Fruit fly (Drosophila melanogaster) whole organism, embryonic: ENCODE data around the gene CG31344.

ENCODE experiments used
- Asciz ChIP-seq: fragments of 200-800 bp; sonication (Bioruptor generic); optimal IDR thresholded peaks from 2 replicates; lab custom pipeline; 2017; ENCODE audit warnings: missing biosample characterization, mild to moderate bottlenecking, missing genetic modification characterization, missing genetic modification reagents
- CG10147 ChIP-seq: fragments of 200-800 bp; sonication (Bioruptor generic); optimal IDR thresholded peaks from 2 replicates; lab custom pipeline; 2019; ENCODE audit warnings: missing biosample characterization, mild to moderate bottlenecking, missing genetic modification characterization, moderate library complexity
- CG10462 ChIP-seq: fragments of 200-800 bp; sonication (Bioruptor generic); optimal IDR thresholded peaks from 2 replicates; lab custom pipeline; 2016; ENCODE audit warnings: missing biosample characterization, missing genetic modification characterization
- CG11560 ChIP-seq: fragments of 200-800 bp; sonication (Bioruptor generic); IDR thresholded peaks from 3 replicates; pipeline ENCODE4 v1.3.6; 2022; ENCODE audit warnings: missing biosample characterization, missing genetic modification characterization
- CG12155 ChIP-seq: fragments of 200-800 bp; sonication (Bioruptor generic); optimal IDR thresholded peaks from 3 replicates; lab custom pipeline; 2016; ENCODE audit warnings: missing biosample characterization, missing genetic modification characterization
- CG12659 ChIP-seq: fragments of 200-800 bp; sonication (Bioruptor generic); optimal IDR thresholded peaks from 3 replicates; lab custom pipeline; 2017; ENCODE audit warnings: mild to moderate bottlenecking, missing biosample characterization, missing genetic modification reagents, missing genetic modification characterization
- CG15073 ChIP-seq: fragments of 200-800 bp; sonication (Bioruptor generic); optimal IDR thresholded peaks from 2 replicates; lab custom pipeline; 2016; ENCODE audit warnings: missing biosample characterization, missing genetic modification characterization
- CG15479 ChIP-seq: fragments of 200-800 bp; sonication (Bioruptor generic); optimal IDR thresholded peaks from 3 replicates; lab custom pipeline; 2019; ENCODE audit warnings: missing biosample characterization, mild to moderate bottlenecking, missing genetic modification characterization, moderate library complexity
- CG18476 ChIP-seq: fragments of 200-800 bp; sonication (Bioruptor generic); optimal IDR thresholded peaks from 2 replicates; lab custom pipeline; 2016; ENCODE audit warnings: missing biosample characterization, mild to moderate bottlenecking, missing genetic modification characterization
- CG18764 ChIP-seq: fragments of 200-800 bp; sonication (Bioruptor generic); optimal IDR thresholded peaks from 3 replicates; lab custom pipeline; 2016; ENCODE audit warnings: missing biosample characterization, missing genetic modification characterization
- CG3065 ChIP-seq: fragments of 200-800 bp; sonication (Bioruptor generic); optimal IDR thresholded peaks from 2 replicates; lab custom pipeline; 2016; ENCODE audit warnings: missing biosample characterization, missing genetic modification characterization
- CG33213 ChIP-seq: fragments of 200-800 bp; sonication (Bioruptor generic); optimal IDR thresholded peaks from 3 replicates; lab custom pipeline; 2016; ENCODE audit warnings: missing biosample characterization, missing genetic modification characterization
- CG3407 ChIP-seq: fragments of 200-800 bp; sonication (Bioruptor generic); optimal IDR thresholded peaks from 2 replicates; lab custom pipeline; 2018; ENCODE audit warnings: missing biosample characterization, mild to moderate bottlenecking, missing genetic modification characterization
- CG4424 ChIP-seq: fragments of 200-800 bp; sonication (Bioruptor generic); optimal IDR thresholded peaks from 3 replicates; lab custom pipeline; 2016; ENCODE audit warnings: missing biosample characterization, missing genetic modification characterization
- CG5245 ChIP-seq: fragments of 200-800 bp; sonication (Bioruptor generic); optimal IDR thresholded peaks from 3 replicates; lab custom pipeline; 2016; ENCODE audit warnings: missing biosample characterization, missing genetic modification characterization
- CG6272 ChIP-seq: fragments of 200-800 bp; sonication (Bioruptor generic); IDR thresholded peaks from 2 replicates; pipeline ENCODE4 v1.3.6; 2022; ENCODE audit warnings: missing biosample characterization, missing genetic modification characterization
- CG6689 ChIP-seq: fragments of 200-800 bp; sonication (Bioruptor generic); IDR thresholded peaks from 2 replicates; pipeline ENCODE4 v1.3.6; 2022; ENCODE audit warnings: missing biosample characterization, missing genetic modification characterization
- CG7357 ChIP-seq: fragments of 200-800 bp; sonication (Bioruptor generic); IDR thresholded peaks from 3 replicates; pipeline ENCODE4 v1.3.6; 2022; ENCODE audit warnings: missing biosample characterization, missing genetic modification characterization
- CG8281 ChIP-seq: fragments of 200-800 bp; sonication (Bioruptor generic); optimal IDR thresholded peaks from 2 replicates; lab custom pipeline; 2018; ENCODE audit warnings: missing biosample characterization, mild to moderate bottlenecking, missing genetic modification characterization, moderate library complexity
- CG8388 ChIP-seq: fragments of 200-800 bp; sonication (Bioruptor generic); optimal IDR thresholded peaks from 2 replicates; lab custom pipeline; 2019; ENCODE audit warnings: missing biosample characterization, mild to moderate bottlenecking, missing genetic modification characterization, moderate library complexity
- CG9215 ChIP-seq: fragments of 200-800 bp; sonication (Bioruptor generic); IDR thresholded peaks from 2 replicates; pipeline ENCODE4 v1.3.6; 2022; ENCODE audit warnings: missing biosample characterization, missing genetic modification characterization
- CTCF ChIP-seq: fragments of 200-800 bp; sonication (Bioruptor generic); optimal IDR thresholded peaks from 2 replicates; lab custom pipeline; 2017; ENCODE audit warnings: missing biosample characterization, mild to moderate bottlenecking, missing genetic modification characterization, moderate library complexity
- HLH3B ChIP-seq: fragments of 200-800 bp; sonication (Bioruptor generic); IDR thresholded peaks from 2 replicates; pipeline ENCODE4 v1.3.6; 2022; ENCODE audit warnings: missing biosample characterization, missing genetic modification characterization
- MTF-1 ChIP-seq: fragments of 200-800 bp; sonication (Bioruptor generic); optimal IDR thresholded peaks from 2 replicates; lab custom pipeline; 2018; ENCODE audit warnings: missing biosample characterization, mild to moderate bottlenecking, missing genetic modification characterization, borderline replicate concordance
- Neu2 ChIP-seq: fragments of 200-800 bp; sonication (Bioruptor generic); optimal IDR thresholded peaks from 3 replicates; lab custom pipeline; 2016; ENCODE audit warnings: missing biosample characterization, missing genetic modification characterization, borderline replicate concordance
- Oli ChIP-seq: fragments of 200-800 bp; sonication (Bioruptor generic); optimal IDR thresholded peaks from 2 replicates; lab custom pipeline; 2018; ENCODE audit warnings: missing biosample characterization, mild to moderate bottlenecking, missing genetic modification characterization, moderate library complexity
- Spps ChIP-seq: fragments of 200-800 bp; sonication (Bioruptor generic); optimal IDR thresholded peaks from 2 replicates; lab custom pipeline; 2018; ENCODE audit warnings: missing biosample characterization, mild to moderate bottlenecking, missing genetic modification characterization
- Trl ChIP-seq, 3 experiments: fragments of >200 bp in 2 of 3; fragments of 200-800 bp in 1 of 3; sonication (Bioruptor generic) in 1 of 3; optimal IDR thresholded peaks; 2 replicates in 1 of 3; 3 replicates in 2 of 3; lab custom pipeline; 2016 to 2017; ENCODE audit warnings: missing biosample characterization in 1 of 3, missing genetic modification characterization in 1 of 3
- ac ChIP-seq: fragments of 200-800 bp; sonication (Bioruptor generic); optimal IDR thresholded peaks from 3 replicates; lab custom pipeline; 2017; ENCODE audit warnings: missing biosample characterization, mild to moderate bottlenecking, missing genetic modification characterization
- crp ChIP-seq, 2 experiments: fragments of 200-800 bp; sonication (Bioruptor generic); optimal IDR thresholded peaks; 2 replicates in 1 of 2; 3 replicates in 1 of 2; lab custom pipeline; 2017; ENCODE audit warnings: missing biosample characterization in 2 of 2, missing genetic modification characterization in 2 of 2, mild to moderate bottlenecking in 1 of 2, moderate library complexity in 1 of 2
- dan ChIP-seq: fragments of 200-800 bp; sonication (Bioruptor generic); IDR thresholded peaks from 2 replicates; pipeline ENCODE4 v1.3.6; 2022; ENCODE audit warnings: missing biosample characterization, missing genetic modification characterization
- danr ChIP-seq: fragments of 200-800 bp; sonication (Bioruptor generic); IDR thresholded peaks from 2 replicates; pipeline ENCODE4 v1.3.6; 2022; ENCODE audit warnings: missing biosample characterization, missing genetic modification characterization
- dmrt11E ChIP-seq: fragments of 200-800 bp; sonication (Bioruptor generic); optimal IDR thresholded peaks from 3 replicates; lab custom pipeline; 2018; ENCODE audit warnings: missing biosample characterization, mild to moderate bottlenecking, missing genetic modification characterization, moderate library complexity
- dpn ChIP-seq, 2 experiments: fragments of 200-800 bp; sonication (Bioruptor generic); optimal IDR thresholded peaks; 3 replicates each; lab custom pipeline; 2016; ENCODE audit warnings: missing biosample characterization in 2 of 2, missing genetic modification characterization in 2 of 2
- exex ChIP-seq: fragments of 200-800 bp; sonication (Bioruptor generic); optimal IDR thresholded peaks from 4 replicates; lab custom pipeline; 2018; ENCODE audit warnings: missing biosample characterization, mild to moderate bottlenecking, missing genetic modification characterization, moderate library complexity
- gfzf ChIP-seq: fragments of 200-800 bp; sonication (Bioruptor generic); optimal IDR thresholded peaks from 2 replicates; lab custom pipeline; 2016; ENCODE audit warnings: missing biosample characterization, mild to moderate bottlenecking, missing genetic modification characterization, moderate library complexity
- hkb ChIP-seq, 2 experiments: fragments of 200-800 bp in 1 of 2; fragments of >200 bp in 1 of 2; sonication (Bioruptor generic) in 1 of 2; IDR thresholded peaks in 1 of 2; optimal IDR thresholded peaks in 1 of 2; 2 replicates each; pipeline versions ENCODE4 v1.3.6 to Lab custom; 2017 to 2022; ENCODE audit warnings: missing biosample characterization in 1 of 2, missing genetic modification characterization in 1 of 2
- hth ChIP-seq: fragments of >200 bp; optimal IDR thresholded peaks from 2 replicates; lab custom pipeline; 2017; ENCODE audit warnings: inconsistent platforms
- kay ChIP-seq: fragments of 200-800 bp; sonication (Bioruptor generic); optimal IDR thresholded peaks from 2 replicates; lab custom pipeline; 2016; ENCODE audit warnings: missing biosample characterization, missing genetic modification characterization
- luna ChIP-seq: fragments of 200-800 bp; sonication (Bioruptor generic); optimal IDR thresholded peaks from 2 replicates; lab custom pipeline; 2016; ENCODE audit warnings: missing biosample characterization, missing genetic modification characterization
- p53 ChIP-seq: fragments of 200-800 bp; sonication (Bioruptor generic); optimal IDR thresholded peaks from 2 replicates; lab custom pipeline; 2016; ENCODE audit warnings: missing biosample characterization, missing genetic modification characterization
- pan ChIP-seq, 4 experiments: fragments of >200 bp in 3 of 4; fragments of 200-800 bp in 1 of 4; sonication (Bioruptor generic) in 1 of 4; optimal IDR thresholded peaks in 3 of 4; IDR thresholded peaks in 1 of 4; 2 replicates each; pipeline versions ENCODE4 v1.3.6 to Lab custom; 2017 to 2022; ENCODE audit warnings: missing biosample characterization in 2 of 4, missing genetic modification characterization in 2 of 4, mixed read lengths in 1 of 4
- psq ChIP-seq: fragments of 200-800 bp; sonication (Bioruptor generic); optimal IDR thresholded peaks from 2 replicates; lab custom pipeline; 2017; ENCODE audit warnings: missing biosample characterization, missing genetic modification characterization
- pum ChIP-seq: fragments of 200-800 bp; sonication (Bioruptor generic); optimal IDR thresholded peaks from 2 replicates; lab custom pipeline; 2016; ENCODE audit warnings: missing biosample characterization, missing genetic modification characterization
- ro ChIP-seq: fragments of 200-800 bp; sonication (Bioruptor generic); IDR thresholded peaks from 2 replicates; pipeline ENCODE4 v1.3.6; 2022; ENCODE audit warnings: missing biosample characterization, missing genetic modification characterization
- sc ChIP-seq, 3 experiments: fragments of >200 bp in 2 of 3; fragments of 200-800 bp in 1 of 3; sonication (Bioruptor generic) in 1 of 3; optimal IDR thresholded peaks; 2 replicates in 2 of 3; 3 replicates in 1 of 3; lab custom pipeline; 2017; ENCODE audit warnings: mild to moderate bottlenecking in 1 of 3, missing biosample characterization in 1 of 3, missing genetic modification characterization in 1 of 3, missing genetic modification reagents in 1 of 3
- sd ChIP-seq: fragments of 200-800 bp; sonication (Bioruptor generic); optimal IDR thresholded peaks from 3 replicates; lab custom pipeline; 2018; ENCODE audit warnings: missing biosample characterization, mild to moderate bottlenecking, missing genetic modification characterization, moderate library complexity
- sens-2 ChIP-seq: fragments of 200-800 bp; sonication (Bioruptor generic); IDR thresholded peaks from 2 replicates; pipeline ENCODE4 v1.3.6; 2022; ENCODE audit warnings: missing biosample characterization, missing genetic modification characterization
- sima ChIP-seq: fragments of 200-800 bp; sonication (Bioruptor generic); optimal IDR thresholded peaks from 2 replicates; lab custom pipeline; 2016; ENCODE audit warnings: missing biosample characterization, missing genetic modification characterization
- slou ChIP-seq: fragments of 200-800 bp; sonication (Bioruptor generic); optimal IDR thresholded peaks from 3 replicates; lab custom pipeline; 2016; ENCODE audit warnings: missing biosample characterization, missing genetic modification characterization

The CG31344 gene

dm6 chr3R:15250454-15250853 lies 25.3 kb upstream of the CG31344 start (continued):
- TF ChIP-seq ro (no peak), kay (GFP tag; lab: Kevin White, UChicago) (peak; percentile 32), MTF-1 (GFP tag; lab: Kevin White, UChicago) (no peak), CG5245 (no peak), CG7357 (GFP tag; lab: Robert Waterston, UW) (peak; percentile 48; the same call in 1 of the 3 replicates), CG15073 (GFP tag; lab: Kevin White, UChicago) (no peak), CG4424 (GFP tag; lab: Kevin White, UChicago) (peak; percentile 24), Trl (optimal IDR thresholded peaks at IDR 0.05; lab: Kevin White, UChicago) (peak; percentile 47 to 60), Trl (GFP tag; optimal IDR thresholded peaks at IDR 0.05; lab: Kevin White, UChicago) (no peak), HLH3B (peak; percentile 68), CG6272 (GFP tag; lab: Robert Waterston, UW) (peak; percentile 53), Asciz (GFP tag; lab: Kevin White, UChicago) (no peak), sc (optimal IDR thresholded peaks at IDR 0.05; lab: Kevin White, UChicago) (no peak), sc (GFP tag; optimal IDR thresholded peaks at IDR 0.05; lab: Kevin White, UChicago) (no peak), hkb (optimal IDR thresholded peaks at IDR 0.05; lab: Kevin White, UChicago) (no peak), hkb (GFP tag; IDR thresholded peaks at IDR 0.05; lab: Robert Waterston, UW) (peak; percentile 85), exex (tag; lab: Kevin White, UChicago) (no peak), CG8388 (peak; percentile 54), dan (GFP tag; lab: Robert Waterston, UW) (no peak), psq (GFP tag; lab: Kevin White, UChicago) (no peak), CG9215 (GFP tag; lab: Robert Waterston, UW) (peak; percentile 70), CG18764 (GFP tag; lab: Kevin White, UChicago) (no peak), dmrt11E (tag; lab: Kevin White, UChicago) (no peak), sens-2 (GFP tag; lab: Robert Waterston, UW) (no peak), sima (GFP tag; lab: Kevin White, UChicago) (no peak), Spps (tag; lab: Kevin White, UChicago) (no peak), pan (optimal IDR thresholded peaks at IDR 0.05; lab: Kevin White, UChicago) (no peak), pan (GFP tag; optimal IDR thresholded peaks at IDR 0.05 in 1 of 2, IDR thresholded peaks at IDR 0.05 in 1 of 2) (peak in 1 of 2 experiments; percentile 75), dpn (GFP tag; optimal IDR thresholded peaks at IDR 0.05; lab: Kevin White, UChicago) (peak in 1 of 2 experiments; percentile 49), hth (lab: Kevin White, UChicago) (no peak), Oli (no peak), CG3065 (GFP tag; lab: Kevin White, UChicago) (no peak), crp (GFP tag; optimal IDR thresholded peaks at IDR 0.05; lab: Kevin White, UChicago) (peak in 1 of 2 experiments; percentile 2), sd (tag; lab: Kevin White, UChicago) (no peak), slou (GFP tag; lab: Kevin White, UChicago) (no peak), CG3407 (GFP tag; lab: Kevin White, UChicago) (no peak), luna (GFP tag; lab: Kevin White, UChicago) (no peak), CG10462 (GFP tag; lab: Kevin White, UChicago) (no peak), CG15479 (GFP tag; lab: Kevin White, UChicago) (no peak), CG10147 (no peak), CG12659 (GFP tag; lab: Kevin White, UChicago) (peak; percentile 66), CG12155 (GFP tag; lab: Kevin White, UChicago) (peak; percentile 40), gfzf (GFP tag; lab: Kevin White, UChicago) (no peak), CG6689 (GFP tag; lab: Robert Waterston, UW) (peak; percentile 64), CG8281 (no peak), Neu2 (GFP tag; lab: Kevin White, UChicago) (no peak), ac (GFP tag; lab: Kevin White, UChicago) (no peak), CG18476 (no peak), CTCF (no peak), CG33213 (no peak), danr (GFP tag; lab: Robert Waterston, UW) (peak; percentile 32; the same call in 1 of the 2 replicates), pum (GFP tag; lab: Kevin White, UChicago) (no peak), CG11560 (no peak), p53 (GFP tag; lab: Kevin White, UChicago) (no peak)
